Fruit fly (Drosophila melanogaster) S2 (cell line): Measurements from ENCODE around the gene CG18754.

ENCODE experiments used
- CG8478 ChIP-seq: fragments of >200 bp; optimal IDR thresholded peaks from 2 replicates; lab custom pipeline; 2018
- CTCF ChIP-seq, 2 experiments: fragments of >200 bp; optimal IDR thresholded peaks; 2 replicates each; lab custom pipeline; 2018

CG18754 gene

dm6 chr3R:23735648-23736047 lies 51.8 kb downstream of the CG18754 start:
- TF ChIP-seq CG8478 (lab: Kevin White, UChicago) (no peak), CTCF (optimal IDR thresholded peaks at IDR 0.05; lab: Kevin White, UChicago) (no peak)
